Fruit fly (Drosophila melanogaster): ENCODE results near the gene B4.

Gene B4

DNA sequence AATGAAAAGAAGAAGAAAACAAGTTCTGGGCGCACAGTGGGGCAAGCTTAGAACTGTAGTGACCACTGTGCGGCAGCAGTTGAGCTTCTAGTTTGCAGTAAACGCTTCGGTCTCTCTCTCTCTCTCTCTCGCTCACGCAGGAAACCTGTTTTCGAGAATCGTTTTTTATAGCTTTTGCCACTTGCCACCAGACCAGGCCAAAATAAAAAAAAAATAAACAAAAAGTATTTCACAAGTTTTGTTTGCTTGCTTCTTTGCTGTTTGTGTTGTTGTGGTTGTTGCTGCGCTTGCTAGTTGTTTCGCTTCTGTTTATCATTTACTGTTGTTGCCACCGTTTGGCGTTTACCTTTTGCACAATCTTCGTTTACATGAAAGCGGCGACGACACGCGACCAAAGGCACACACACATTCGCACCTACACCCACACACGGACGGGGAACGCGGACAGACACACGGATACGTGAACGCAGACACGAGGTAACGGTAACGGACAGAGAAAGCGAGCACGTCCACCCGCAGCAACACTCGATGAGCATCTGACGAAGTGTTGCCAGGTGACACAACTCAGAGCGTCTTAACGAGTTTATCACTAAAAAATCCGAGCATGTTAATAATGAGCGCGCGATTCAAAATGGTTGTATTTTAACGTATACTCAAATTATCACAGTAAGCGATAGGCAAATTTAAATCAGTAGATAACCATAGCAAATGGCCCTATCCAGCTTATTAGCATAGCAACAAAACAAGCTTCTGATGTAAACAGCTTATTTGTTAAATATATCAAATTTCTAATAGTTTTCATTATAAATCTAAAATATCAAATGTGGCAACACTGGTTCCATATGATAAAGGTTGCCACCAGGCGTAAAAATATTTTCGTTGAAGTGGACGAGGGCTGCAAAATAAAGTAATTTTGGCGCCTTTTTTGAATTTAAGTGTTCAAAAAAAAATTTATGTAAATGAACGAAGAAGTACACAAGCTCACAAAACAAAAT is at the start of gene B4:
TSS of gene B4 (minus strand) at position 543 of the 995 bp plus-strand sequence.
- TF ChIP-seq HLH106 (tag; optimal IDR thresholded peaks at IDR 0.05) (no peak), Hnf4 (GFP tag; optimal IDR thresholded peaks at IDR 0.05) (peak; percentile 42), psq (GFP tag; optimal IDR thresholded peaks at IDR 0.05) (peak; percentile 54), Myc (optimal IDR thresholded peaks at IDR 0.05) (no peak), rgr (GFP tag; optimal IDR thresholded peaks at IDR 0.05) (peak; percentile 56), CG32264 (GFP tag; optimal IDR thresholded peaks at IDR 0.05) (no peak), Mio (GFP tag; optimal IDR thresholded peaks at IDR 0.05) (no peak), Vsx2 (GFP tag; optimal IDR thresholded peaks at IDR 0.05; ENCODE audit: partially characterized antibody) (peak; percentile 61), CrebA (GFP tag; optimal IDR thresholded peaks at IDR 0.05; ENCODE audit: borderline replicate concordance) (no peak), CG9705 (GFP tag; optimal IDR thresholded peaks at IDR 0.05) (no peak), dsf (GFP tag; optimal IDR thresholded peaks at IDR 0.05; ENCODE audit: borderline replicate concordance) (no peak), usp (GFP tag; optimal IDR thresholded peaks at IDR 0.05) (no peak), br (GFP tag; optimal IDR thresholded peaks at IDR 0.05) (peak; percentile 20), N (GFP tag; optimal IDR thresholded peaks at IDR 0.05) (no peak), sv (GFP tag; optimal IDR thresholded peaks at IDR 0.05) (peak; percentile 16), OdsH (GFP tag; optimal IDR thresholded peaks at IDR 0.05) (no peak), fru (GFP tag; optimal IDR thresholded peaks at IDR 0.05) (no peak), pan (optimal IDR thresholded peaks at IDR 0.05) (no peak), GATAd (GFP tag; optimal IDR thresholded peaks at IDR 0.05) (no peak), h (GFP tag; optimal IDR thresholded peaks at IDR 0.05) (peak; percentile 93), Dif (GFP tag; optimal IDR thresholded peaks at IDR 0.05; ENCODE audit: partially characterized antibody) (peak; percentile 81), brk (GFP tag; optimal IDR thresholded peaks at IDR 0.05) (no peak), ey (GFP tag; optimal IDR thresholded peaks at IDR 0.05) (peak; percentile 7), Rel (GFP tag; optimal IDR thresholded peaks at IDR 0.05) (no peak), Rel (tag; optimal IDR thresholded peaks at IDR 0.05) (peak; percentile 20), Abd-B (GFP tag; optimal IDR thresholded peaks at IDR 0.05) (no peak), Jra (GFP tag; optimal IDR thresholded peaks at IDR 0.05) (peak; percentile 70), Sp1 (GFP tag; optimal IDR thresholded peaks at IDR 0.05) (peak; percentile 30), Hr78 (GFP tag; optimal IDR thresholded peaks at IDR 0.05) (no peak), dl (GFP tag; optimal IDR thresholded peaks at IDR 0.05; ENCODE audit: insufficient read depth in 1 of 2, partially characterized antibody in 2 of 2) (peak; percentile 32 to 36), dmrt93B (GFP tag; optimal IDR thresholded peaks at IDR 0.05) (no peak), sage (GFP tag; optimal IDR thresholded peaks at IDR 0.05) (no peak), foxo (GFP tag; optimal IDR thresholded peaks at IDR 0.05) (peak in 1 of 2 experiments; percentile 1), tai (GFP tag; optimal IDR thresholded peaks at IDR 0.05) (peak; percentile 46), jim (GFP tag; optimal IDR thresholded peaks at IDR 0.05) (peak; percentile 72), lola (GFP tag; optimal IDR thresholded peaks at IDR 0.05) (no peak), Dfd (GFP tag; optimal IDR thresholded peaks at IDR 0.05) (no peak), woc (GFP tag; optimal IDR thresholded peaks at IDR 0.05) (no peak), Hr83 (GFP tag; optimal IDR thresholded peaks at IDR 0.05; ENCODE audit: poor library complexity, severe bottlenecking) (peak; percentile 87)

DNA sequence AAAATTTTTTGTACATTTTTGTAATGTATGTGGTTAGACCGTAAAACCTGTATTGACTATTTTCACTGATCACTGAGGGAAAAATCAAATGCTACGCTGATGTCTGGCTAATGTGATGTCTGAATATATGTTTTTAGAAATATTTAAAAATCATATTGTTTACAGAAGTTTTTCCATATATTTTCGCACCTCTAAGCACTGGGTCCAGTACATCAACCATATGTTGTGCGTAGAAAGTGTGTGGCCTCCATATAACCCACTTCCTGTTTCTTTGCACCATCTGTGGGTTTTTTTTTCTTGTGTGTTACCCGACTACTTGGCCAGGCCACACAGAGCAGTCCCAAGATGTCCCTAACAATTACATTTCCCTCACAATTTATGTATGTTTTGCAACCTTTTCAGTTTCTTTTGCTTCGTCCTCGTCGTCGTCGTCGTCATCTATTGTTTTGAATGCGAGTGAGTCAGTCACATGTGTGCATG is 48.0 kb upstream of the B4 start, which contains the start of gene CG9254:
TSS of gene CG9254 (minus strand) at position 51 of the 480 bp plus-strand sequence.
- no peak for TF ChIP-seq h (GFP tag; optimal IDR thresholded peaks at IDR 0.05)
- TF ChIP-seq Hr78 (GFP tag; optimal IDR thresholded peaks at IDR 0.05), result no peak
- TF ChIP-seq fru (GFP tag; optimal IDR thresholded peaks at IDR 0.05), result no peak
- no peak for TF ChIP-seq N (GFP tag; optimal IDR thresholded peaks at IDR 0.05)
- no peak for TF ChIP-seq CrebA (GFP tag; optimal IDR thresholded peaks at IDR 0.05; ENCODE audit: borderline replicate concordance)
- no peak for TF ChIP-seq Myc (optimal IDR thresholded peaks at IDR 0.05)
- TF ChIP-seq foxo (GFP tag; optimal IDR thresholded peaks at IDR 0.05), result no peak
- TF ChIP-seq Abd-B (GFP tag; optimal IDR thresholded peaks at IDR 0.05), result no peak
- TF ChIP-seq Hr83 (GFP tag; optimal IDR thresholded peaks at IDR 0.05; ENCODE audit: poor library complexity, severe bottlenecking), result no peak
- no peak for TF ChIP-seq sage (GFP tag; optimal IDR thresholded peaks at IDR 0.05)
- TF ChIP-seq usp (GFP tag; optimal IDR thresholded peaks at IDR 0.05), result no peak
- no peak for TF ChIP-seq dmrt93B (GFP tag; optimal IDR thresholded peaks at IDR 0.05)
- TF ChIP-seq rgr (GFP tag; optimal IDR thresholded peaks at IDR 0.05), result no peak
- TF ChIP-seq Jra (GFP tag; optimal IDR thresholded peaks at IDR 0.05), result no peak
- TF ChIP-seq sv (GFP tag; optimal IDR thresholded peaks at IDR 0.05), result no peak
- no peak for TF ChIP-seq tai (GFP tag; optimal IDR thresholded peaks at IDR 0.05)
- no peak for TF ChIP-seq woc (GFP tag; optimal IDR thresholded peaks at IDR 0.05)
- TF ChIP-seq Sp1 (GFP tag; optimal IDR thresholded peaks at IDR 0.05), result no peak
